Worm (Caenorhabditis elegans) whole organism, L4/young adult: Measurements from ENCODE around the gene cisd-1.

Source experiments
- W03F9.2 ChIP-seq: fragments of 150-350 bp; optimal IDR thresholded peaks from 2 replicates; lab custom pipeline; 2014; ENCODE audit warnings: missing biosample characterization, missing genetic modification characterization
- dao-5 ChIP-seq: sonication (generic microtip); optimal IDR thresholded peaks from 2 replicates; lab custom pipeline; 2016; ENCODE audit warnings: missing genotype, missing genetic modification characterization, moderate library complexity, missing compliant biosample characterization
- him-1 ChIP-seq: sonication (generic microtip); optimal IDR thresholded peaks from 2 replicates; lab custom pipeline; 2016; ENCODE audit warnings: missing genotype, missing genetic modification reagents, missing genetic modification characterization, missing compliant biosample characterization

Gene cisd-1

DNA sequence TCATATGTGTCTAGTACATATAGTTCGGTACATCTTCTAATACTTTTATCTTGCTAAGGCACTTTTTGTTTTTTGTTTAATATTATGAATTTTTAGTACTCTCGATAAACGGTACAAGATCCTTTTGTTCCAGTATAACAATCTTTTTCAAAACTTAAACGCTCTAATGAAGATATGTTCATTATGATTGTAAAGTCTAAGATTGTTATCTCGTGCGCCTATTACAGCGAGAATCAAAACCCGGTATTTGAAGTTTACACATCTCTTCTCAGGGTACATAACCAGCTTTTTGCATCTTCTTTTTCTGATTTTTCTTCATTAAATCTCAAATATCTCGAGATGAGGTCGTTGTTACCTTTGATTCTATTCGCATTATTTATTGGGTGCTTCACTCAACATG, 18.6 kb upstream of the cisd-1 start, which contains the start of gene B0334.13:
TSS of gene B0334.13 (plus strand) at position 301 of the 400 bp plus-strand sequence.
- no peak for TF ChIP-seq him-1 (tag; lab: Kevin White, UChicago)
- no peak for TF ChIP-seq W03F9.2 (tag; lab: Kevin White, UChicago)
- TF ChIP-seq dao-5 (tag; lab: Kevin White, UChicago): no peak

DNA sequence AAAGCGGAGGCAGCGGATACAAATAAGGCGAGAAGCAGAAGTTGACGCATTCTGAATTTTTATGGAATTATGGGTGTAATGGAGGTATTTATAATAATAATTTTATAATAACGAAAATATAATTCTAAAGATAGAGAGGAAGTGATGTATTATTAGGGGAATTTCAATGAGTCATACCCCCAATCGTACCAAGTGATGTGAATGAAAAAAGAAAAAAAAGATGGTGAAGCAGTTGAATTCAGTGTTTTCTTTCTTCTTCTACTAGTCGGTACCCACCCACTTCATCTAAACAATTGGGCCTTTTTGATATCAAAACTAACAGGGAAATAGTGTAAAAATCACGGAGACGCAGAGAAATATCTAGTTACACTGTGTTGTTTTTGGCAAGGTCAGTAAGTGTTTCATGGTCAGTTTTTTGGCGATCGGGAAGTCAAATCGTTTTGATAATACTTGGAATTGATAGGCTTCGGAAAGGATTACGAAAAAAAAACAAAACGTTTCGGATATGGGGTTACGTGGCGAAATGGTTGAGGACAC, 17.3 kb upstream of the cisd-1 start, which contains the start of gene ttr-18:
TSS of gene ttr-18 (minus strand) at position 51 of the 537 bp plus-strand sequence.
- TF ChIP-seq dao-5 (tag; lab: Kevin White, UChicago) (no peak), W03F9.2 (tag; lab: Kevin White, UChicago) (no peak), him-1 (tag; lab: Kevin White, UChicago) (no peak)

DNA sequence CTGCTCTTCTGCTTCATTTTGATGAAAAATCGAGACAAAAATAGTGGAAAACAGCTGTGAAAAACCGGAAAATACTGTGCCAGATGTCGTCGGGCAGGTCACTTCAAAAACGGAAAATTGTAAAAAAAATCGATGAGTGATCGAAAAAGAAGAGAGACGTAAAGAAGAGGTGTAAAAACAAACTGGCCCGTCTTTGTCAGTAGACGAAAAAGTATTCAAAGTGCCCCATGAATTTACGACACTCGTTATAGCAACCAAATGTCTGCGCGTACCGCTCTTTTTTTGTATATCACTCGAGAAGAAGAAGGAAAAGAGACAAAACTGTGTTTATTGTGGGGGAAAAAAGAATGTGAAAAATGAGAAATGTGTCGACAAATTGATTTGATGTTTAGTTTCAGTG, 15.8 kb upstream of the cisd-1 start, which contains the start of gene twk-5:
TSS of gene twk-5 (minus strand) at position 101 of the 400 bp plus-strand sequence.
- TF ChIP-seq dao-5 (tag; lab: Kevin White, UChicago) (no peak), W03F9.2 (tag; lab: Kevin White, UChicago) (no peak), him-1 (tag; lab: Kevin White, UChicago) (no peak)

DNA sequence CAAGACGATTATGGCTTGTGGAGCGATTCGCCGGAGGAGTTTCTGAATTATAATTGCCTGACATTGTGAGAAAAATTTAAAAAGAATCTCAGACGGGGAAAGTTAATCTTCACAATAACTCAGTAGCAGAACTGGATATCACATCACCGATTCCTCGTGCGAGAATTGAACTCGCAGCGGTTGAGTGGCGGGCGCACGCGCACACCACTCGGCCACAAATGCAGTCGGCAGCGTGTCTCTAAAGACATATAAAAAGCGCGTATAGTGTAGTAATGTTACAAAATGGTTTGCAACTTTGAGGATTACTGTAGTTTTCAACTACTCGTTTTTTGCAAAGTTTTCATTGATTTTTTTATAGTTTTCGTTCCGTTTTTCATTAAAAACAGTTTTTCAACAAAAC, 15.2 kb upstream of the cisd-1 start:
- TF ChIP-seq W03F9.2 (tag; lab: Kevin White, UChicago): peak; percentile 84
- peak; percentile 85 for TF ChIP-seq dao-5 (tag; lab: Kevin White, UChicago)
- peak; percentile 60 for TF ChIP-seq him-1 (tag; lab: Kevin White, UChicago)

- TF ChIP-seq him-1 (tag; lab: Kevin White, UChicago) (no peak), dao-5 (tag; lab: Kevin White, UChicago) (no peak), W03F9.2 (tag; lab: Kevin White, UChicago) (no peak)
Measured at ce11 chrII:11479076-11479475, 9.7 kb upstream of the cisd-1 start, which contains the start of gene W02B12.12. W02B12.12 (minus strand) TSS chrII:11479176.

- no peak for TF ChIP-seq him-1 (tag; lab: Kevin White, UChicago)
- no peak for TF ChIP-seq dao-5 (tag; lab: Kevin White, UChicago)
- no peak for TF ChIP-seq W03F9.2 (tag; lab: Kevin White, UChicago)
Measured at ce11 chrII:11476410-11476809, 7.0 kb upstream of the cisd-1 start, which contains the start of gene W02B12.16. W02B12.16 (minus strand) TSS chrII:11476510.

- no peak for TF ChIP-seq dao-5 (tag; lab: Kevin White, UChicago)
- TF ChIP-seq W03F9.2 (tag; lab: Kevin White, UChicago): peak; percentile 85
- peak; percentile 38 for TF ChIP-seq him-1 (tag; lab: Kevin White, UChicago)
Measured at ce11 chrII:11473525-11474181, 4.2 kb upstream of the cisd-1 start, which contains the start of the genes metl-1 and W02B12.11. metl-1 (minus strand) TSS chrII:11473575. W02B12.11 (plus strand) TSS chrII:11473861.

DNA sequence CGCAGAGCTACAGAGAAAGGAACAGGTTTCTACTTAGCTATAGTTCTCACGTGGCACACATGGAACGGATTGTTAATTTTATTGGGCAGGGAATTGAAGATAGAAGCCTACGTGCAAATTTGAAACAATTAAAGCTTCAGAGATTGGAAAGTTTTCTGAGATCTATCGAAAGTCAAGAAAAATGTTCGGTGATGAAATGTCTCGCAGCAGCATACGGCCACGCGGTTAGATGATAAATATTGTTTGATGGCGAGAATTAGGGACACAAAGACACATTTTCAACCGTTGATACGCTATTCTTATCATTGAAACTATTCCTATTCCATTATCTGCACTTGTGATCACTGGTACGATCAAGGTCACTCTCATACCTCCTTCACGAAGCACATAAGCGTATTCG, 3.1 kb upstream of the cisd-1 start:
- TF ChIP-seq W03F9.2 (tag; lab: Kevin White, UChicago) (no peak), dao-5 (tag; lab: Kevin White, UChicago) (no peak), him-1 (tag; lab: Kevin White, UChicago) (no peak)

- TF ChIP-seq dao-5 (tag; lab: Kevin White, UChicago): no peak
- TF ChIP-seq W03F9.2 (tag; lab: Kevin White, UChicago): no peak
- TF ChIP-seq him-1 (tag; lab: Kevin White, UChicago): no peak
Measured at ce11 chrII:11471916-11472315, 2.5 kb upstream of the cisd-1 start, which contains the start of gene mfn-1. mfn-1 (minus strand) TSS chrII:11472016.

DNA sequence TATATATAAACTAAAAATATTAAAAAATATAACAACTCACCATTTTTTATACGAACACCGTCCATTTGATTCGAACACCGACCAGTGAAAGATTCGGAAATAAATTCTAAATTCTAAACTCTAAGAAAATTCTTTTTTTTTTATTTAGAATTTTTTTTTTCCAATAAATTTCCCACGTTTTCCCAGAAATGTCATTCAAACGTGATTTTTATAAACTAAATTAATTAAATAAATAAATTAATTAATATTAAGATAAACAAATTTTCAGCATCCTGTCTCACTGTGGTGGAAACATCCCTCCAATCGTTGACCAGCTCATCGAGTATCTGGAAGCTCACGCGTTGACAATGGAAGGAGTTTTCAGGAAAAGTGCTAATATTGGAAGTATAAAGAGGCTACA, 1.9 kb downstream of the cisd-1 start, which contains the start of gene klp-17:
TSS of gene klp-17 (minus strand) at position 101 of the 400 bp plus-strand sequence.
- TF ChIP-seq him-1 (tag; lab: Kevin White, UChicago) (no peak), W03F9.2 (tag; lab: Kevin White, UChicago) (no peak), dao-5 (tag; lab: Kevin White, UChicago) (no peak)

DNA sequence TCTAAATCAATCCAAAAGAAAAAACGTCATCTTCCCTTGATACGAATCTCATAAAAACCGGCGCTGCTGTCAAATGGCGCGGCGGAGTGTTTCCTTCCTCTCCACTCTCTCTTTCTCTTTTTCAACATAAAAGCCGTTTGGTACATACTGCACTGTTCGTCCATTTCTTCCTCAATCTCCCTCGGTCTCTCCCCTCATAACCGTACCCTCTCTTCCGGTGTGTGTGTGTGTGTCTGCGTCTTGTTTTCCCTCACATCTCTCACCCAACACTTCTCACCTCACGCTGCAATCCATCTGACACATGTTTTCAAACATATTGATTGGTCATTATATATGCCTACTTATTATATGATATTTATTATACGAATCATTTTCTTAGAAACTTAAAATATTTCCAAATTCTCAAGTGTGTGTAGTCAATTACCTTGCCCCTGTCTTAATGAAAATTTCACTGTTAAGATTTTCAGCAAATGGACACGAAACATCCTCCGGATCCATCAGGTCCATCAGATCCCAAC, 4.9 kb downstream of the cisd-1 start, which contains the start of the genes aars-1 and rga-1:
TSS of gene aars-1 (minus strand) at position 71 of the 518 bp plus-strand sequence.
TSS of gene rga-1 (plus strand) at position 468 of the 518 bp plus-strand sequence.
- TF ChIP-seq him-1 (tag; lab: Kevin White, UChicago) (no peak), W03F9.2 (tag; lab: Kevin White, UChicago) (peak; percentile 47)

DNA sequence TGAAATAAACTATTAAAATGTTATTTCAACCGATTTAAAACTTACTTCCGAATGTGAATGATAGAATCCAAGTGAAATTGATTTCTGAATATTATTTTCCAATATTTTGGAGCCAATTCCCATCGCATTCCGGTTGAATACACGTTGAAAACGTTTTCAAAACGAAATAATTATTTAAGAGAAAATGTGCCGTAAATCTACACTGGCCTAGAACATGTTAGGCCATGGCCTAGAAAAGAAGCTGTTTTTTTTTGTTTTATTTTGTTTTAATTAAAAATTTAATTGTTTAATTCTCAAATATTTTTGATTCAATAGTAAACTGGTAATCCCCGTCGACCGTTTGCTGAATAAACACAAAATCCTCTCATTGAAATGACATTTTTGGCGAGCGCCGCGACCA, 5.5 kb downstream of the cisd-1 start:
- TF ChIP-seq him-1 (tag; lab: Kevin White, UChicago) (no peak), W03F9.2 (tag; lab: Kevin White, UChicago) (no peak), dao-5 (tag; lab: Kevin White, UChicago) (no peak)

DNA sequence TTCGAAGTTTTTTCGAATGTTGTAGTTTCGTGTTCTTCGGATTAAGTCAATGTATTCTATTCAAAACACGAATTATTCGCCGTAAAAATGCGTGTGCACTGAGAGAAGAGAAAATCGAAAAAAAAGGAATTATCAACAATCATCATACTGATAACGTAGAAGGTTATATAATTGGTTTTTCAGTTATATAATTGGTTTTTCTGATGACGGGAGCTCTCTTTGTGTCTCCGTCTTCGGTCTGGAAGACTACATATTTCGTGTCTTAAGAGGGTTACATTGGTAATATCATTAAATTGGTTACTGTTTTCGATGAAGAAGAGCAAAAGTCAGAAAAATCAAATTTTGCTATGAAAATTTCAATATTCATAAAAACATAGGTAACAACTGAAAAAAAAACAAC, 9.5 kb downstream of the cisd-1 start:
- TF ChIP-seq dao-5 (tag; lab: Kevin White, UChicago) (no peak), him-1 (tag; lab: Kevin White, UChicago) (no peak), W03F9.2 (tag; lab: Kevin White, UChicago) (no peak)
